Fruit fly (Drosophila melanogaster): ENCODE data around the gene atms.

atms gene

dm6 chr3R:4738494-4739191, 11.2 kb upstream of the atms start:
- no peak for TF ChIP-seq rgr (GFP tag; optimal IDR thresholded peaks at IDR 0.05)
- TF ChIP-seq Vsx2 (GFP tag; optimal IDR thresholded peaks at IDR 0.05; ENCODE audit: partially characterized antibody) = peak; percentile 41
- TF ChIP-seq foxo (GFP tag; optimal IDR thresholded peaks at IDR 0.05) = peak in 1 of 2 experiments; percentile 0
- TF ChIP-seq Jra (GFP tag; optimal IDR thresholded peaks at IDR 0.05) = peak; percentile 39
- TF ChIP-seq Mio (GFP tag; optimal IDR thresholded peaks at IDR 0.05) = no peak
- peak; percentile 35 for TF ChIP-seq fru (GFP tag; optimal IDR thresholded peaks at IDR 0.05)
- TF ChIP-seq jim (GFP tag; optimal IDR thresholded peaks at IDR 0.05) = no peak
- TF ChIP-seq Rel (GFP tag; optimal IDR thresholded peaks at IDR 0.05) = no peak
- no peak for TF ChIP-seq Rel (tag; optimal IDR thresholded peaks at IDR 0.05)
- TF ChIP-seq Dif (GFP tag; optimal IDR thresholded peaks at IDR 0.05; ENCODE audit: partially characterized antibody) = peak; percentile 95
- TF ChIP-seq woc (GFP tag; optimal IDR thresholded peaks at IDR 0.05) = no peak
- no peak for TF ChIP-seq Hr78 (GFP tag; optimal IDR thresholded peaks at IDR 0.05)
- TF ChIP-seq CG32264 (GFP tag; optimal IDR thresholded peaks at IDR 0.05) = no peak
- TF ChIP-seq dl (GFP tag; optimal IDR thresholded peaks at IDR 0.05; ENCODE audit: insufficient read depth in 1 of 2, partially characterized antibody in 2 of 2) = peak; percentile 94
- no peak for TF ChIP-seq ey (GFP tag; optimal IDR thresholded peaks at IDR 0.05)
- TF ChIP-seq HLH106 (tag; optimal IDR thresholded peaks at IDR 0.05) = peak; percentile 11

- TF ChIP-seq sv (GFP tag; optimal IDR thresholded peaks at IDR 0.05) (no peak), Hr83 (GFP tag; optimal IDR thresholded peaks at IDR 0.05; ENCODE audit: poor library complexity, severe bottlenecking) (no peak), HLH106 (tag; optimal IDR thresholded peaks at IDR 0.05) (no peak), usp (GFP tag; optimal IDR thresholded peaks at IDR 0.05) (no peak), OdsH (GFP tag; optimal IDR thresholded peaks at IDR 0.05) (no peak), Sp1 (GFP tag; optimal IDR thresholded peaks at IDR 0.05) (no peak), jim (GFP tag; optimal IDR thresholded peaks at IDR 0.05) (no peak), dmrt93B (GFP tag; optimal IDR thresholded peaks at IDR 0.05) (no peak), psq (GFP tag; optimal IDR thresholded peaks at IDR 0.05) (no peak), tai (GFP tag; optimal IDR thresholded peaks at IDR 0.05) (no peak), N (GFP tag; optimal IDR thresholded peaks at IDR 0.05) (no peak), Myc (optimal IDR thresholded peaks at IDR 0.05) (no peak), dsf (GFP tag; optimal IDR thresholded peaks at IDR 0.05; ENCODE audit: borderline replicate concordance) (no peak), Hnf4 (GFP tag; optimal IDR thresholded peaks at IDR 0.05) (no peak), fru (GFP tag; optimal IDR thresholded peaks at IDR 0.05) (no peak), Mio (GFP tag; optimal IDR thresholded peaks at IDR 0.05) (no peak), Jra (GFP tag; optimal IDR thresholded peaks at IDR 0.05) (no peak), Dfd (GFP tag; optimal IDR thresholded peaks at IDR 0.05) (no peak), CG32264 (GFP tag; optimal IDR thresholded peaks at IDR 0.05) (no peak), Vsx2 (GFP tag; optimal IDR thresholded peaks at IDR 0.05; ENCODE audit: partially characterized antibody) (no peak)
Measured at dm6 chr3R:4739192-4739491, 10.7 kb upstream of the atms start.

dm6 chr3R:4739492-4740431, 10.1 kb upstream of the atms start:
- TF ChIP-seq dl (GFP tag; optimal IDR thresholded peaks at IDR 0.05; ENCODE audit: insufficient read depth in 1 of 2, partially characterized antibody in 2 of 2) (peak; percentile 75 to 94), tai (GFP tag; optimal IDR thresholded peaks at IDR 0.05) (peak; percentile 73), Dfd (GFP tag; optimal IDR thresholded peaks at IDR 0.05) (no peak), h (GFP tag; optimal IDR thresholded peaks at IDR 0.05) (peak; percentile 78), Abd-B (GFP tag; optimal IDR thresholded peaks at IDR 0.05) (no peak), rgr (GFP tag; optimal IDR thresholded peaks at IDR 0.05) (peak; percentile 72), br (GFP tag; optimal IDR thresholded peaks at IDR 0.05) (peak; percentile 81), CG9705 (GFP tag; optimal IDR thresholded peaks at IDR 0.05) (peak; percentile 51), sage (GFP tag; optimal IDR thresholded peaks at IDR 0.05) (peak; percentile 1), Myc (optimal IDR thresholded peaks at IDR 0.05) (no peak), usp (GFP tag; optimal IDR thresholded peaks at IDR 0.05) (no peak), fru (GFP tag; optimal IDR thresholded peaks at IDR 0.05) (peak; percentile 82), Jra (GFP tag; optimal IDR thresholded peaks at IDR 0.05) (peak; percentile 38), brk (GFP tag; optimal IDR thresholded peaks at IDR 0.05) (no peak), GATAd (GFP tag; optimal IDR thresholded peaks at IDR 0.05) (no peak), CG32264 (GFP tag; optimal IDR thresholded peaks at IDR 0.05) (no peak), dmrt93B (GFP tag; optimal IDR thresholded peaks at IDR 0.05) (peak; percentile 70), OdsH (GFP tag; optimal IDR thresholded peaks at IDR 0.05) (peak; percentile 72), Mio (GFP tag; optimal IDR thresholded peaks at IDR 0.05) (no peak), CrebA (GFP tag; optimal IDR thresholded peaks at IDR 0.05; ENCODE audit: borderline replicate concordance) (peak; percentile 93), psq (GFP tag; optimal IDR thresholded peaks at IDR 0.05) (peak; percentile 77), Dif (GFP tag; optimal IDR thresholded peaks at IDR 0.05; ENCODE audit: partially characterized antibody) (peak; percentile 94), dsf (GFP tag; optimal IDR thresholded peaks at IDR 0.05; ENCODE audit: borderline replicate concordance) (no peak), Rel (GFP tag; optimal IDR thresholded peaks at IDR 0.05) (no peak), Rel (tag; optimal IDR thresholded peaks at IDR 0.05) (peak; percentile 16), jim (GFP tag; optimal IDR thresholded peaks at IDR 0.05) (peak; percentile 85), Hnf4 (GFP tag; optimal IDR thresholded peaks at IDR 0.05) (peak; percentile 53), sv (GFP tag; optimal IDR thresholded peaks at IDR 0.05) (peak; percentile 88), Hr83 (GFP tag; optimal IDR thresholded peaks at IDR 0.05; ENCODE audit: poor library complexity, severe bottlenecking) (peak; percentile 94), ey (GFP tag; optimal IDR thresholded peaks at IDR 0.05) (peak; percentile 84), foxo (GFP tag; optimal IDR thresholded peaks at IDR 0.05) (peak in 1 of 2 experiments; percentile 84), HLH106 (tag; optimal IDR thresholded peaks at IDR 0.05) (peak; percentile 71), Vsx2 (GFP tag; optimal IDR thresholded peaks at IDR 0.05; ENCODE audit: partially characterized antibody) (peak; percentile 84), woc (GFP tag; optimal IDR thresholded peaks at IDR 0.05) (peak; percentile 87), Hr78 (GFP tag; optimal IDR thresholded peaks at IDR 0.05) (no peak), pan (optimal IDR thresholded peaks at IDR 0.05) (no peak)
